Fruit fly (Drosophila melanogaster) whole organism, embryonic: ENCODE measurements around the gene Cpr92A.
A peak's percentile ranks its signal among the peaks of the same experiment; 100 is the strongest.

Experiments
- Antp ChIP-seq: fragments of 200-800 bp; sonication (Bioruptor generic); optimal IDR thresholded peaks from 3 replicates; lab custom pipeline; 2016; ENCODE audit warnings: missing biosample characterization, missing genetic modification characterization
- CG10147 ChIP-seq: fragments of 200-800 bp; sonication (Bioruptor generic); optimal IDR thresholded peaks from 2 replicates; lab custom pipeline; 2019; ENCODE audit warnings: missing biosample characterization, mild to moderate bottlenecking, missing genetic modification characterization, moderate library complexity
- CG12104 ChIP-seq: fragments of 200-800 bp; sonication (Bioruptor generic); optimal IDR thresholded peaks from 3 replicates; lab custom pipeline; 2016; ENCODE audit warnings: missing biosample characterization, missing genetic modification characterization
- CG12942 ChIP-seq: fragments of 200-800 bp; sonication (Bioruptor generic); optimal IDR thresholded peaks from 3 replicates; lab custom pipeline; 2016; ENCODE audit warnings: missing biosample characterization, missing genetic modification characterization
- CG13287 ChIP-seq: fragments of 200-800 bp; sonication (Bioruptor generic); IDR thresholded peaks from 2 replicates; pipeline ENCODE4 v1.3.6; 2022; ENCODE audit warnings: missing biosample characterization, missing genetic modification characterization; ENCODE audit not compliant: partially characterized antibody
- CG15269 ChIP-seq: fragments of 200-800 bp; sonication (Bioruptor generic); optimal IDR thresholded peaks from 2 replicates; lab custom pipeline; 2018; ENCODE audit warnings: missing biosample characterization, mild to moderate bottlenecking, missing genetic modification characterization, moderate library complexity
- CG15514 ChIP-seq: fragments of 200-800 bp; sonication (Bioruptor generic); optimal IDR thresholded peaks from 3 replicates; lab custom pipeline; 2017; ENCODE audit warnings: missing biosample characterization, missing genetic modification characterization, mild to moderate bottlenecking, moderate library complexity, missing genetic modification reagents
- CG18599 ChIP-seq: fragments of 200-800 bp; sonication (Bioruptor generic); optimal IDR thresholded peaks from 3 replicates; lab custom pipeline; 2017; ENCODE audit warnings: missing biosample characterization, missing genetic modification characterization, mild to moderate bottlenecking, moderate library complexity, missing genetic modification reagents
- CG31388 ChIP-seq: fragments of 200-800 bp; sonication (Bioruptor generic); optimal IDR thresholded peaks from 2 replicates; lab custom pipeline; 2016; ENCODE audit warnings: missing biosample characterization, missing genetic modification characterization
- CG34224 ChIP-seq: fragments of 200-800 bp; sonication (Bioruptor generic); IDR thresholded peaks from 3 replicates; pipeline ENCODE4 v1.3.6; 2022; ENCODE audit warnings: missing biosample characterization, missing genetic modification characterization; ENCODE audit not compliant: partially characterized antibody
- CG34376 ChIP-seq: fragments of 200-800 bp; sonication (Bioruptor generic); optimal IDR thresholded peaks from 2 replicates; lab custom pipeline; 2018; ENCODE audit warnings: missing biosample characterization, mild to moderate bottlenecking, missing genetic modification characterization
- CG4328 ChIP-seq: fragments of 200-800 bp; sonication (Bioruptor generic); optimal IDR thresholded peaks from 3 replicates; lab custom pipeline; 2017; ENCODE audit warnings: missing biosample characterization, missing genetic modification reagents, missing genetic modification characterization
- CG4404 ChIP-seq: fragments of 200-800 bp; sonication (Bioruptor generic); IDR thresholded peaks from 2 replicates; pipeline ENCODE4 v1.3.6; 2022; ENCODE audit warnings: missing biosample characterization, missing genetic modification characterization
- CG6689 ChIP-seq: fragments of 200-800 bp; sonication (Bioruptor generic); IDR thresholded peaks from 2 replicates; pipeline ENCODE4 v1.3.6; 2022; ENCODE audit warnings: missing biosample characterization, missing genetic modification characterization
- CG6765 ChIP-seq: fragments of 200-800 bp; sonication (Bioruptor generic); optimal IDR thresholded peaks from 3 replicates; lab custom pipeline; 2017; ENCODE audit warnings: missing biosample characterization, mild to moderate bottlenecking, missing genetic modification characterization
- CG6813 ChIP-seq: fragments of 200-800 bp; sonication (Bioruptor generic); optimal IDR thresholded peaks from 2 replicates; lab custom pipeline; 2017; ENCODE audit warnings: missing biosample characterization, missing genetic modification characterization, mild to moderate bottlenecking, moderate library complexity, missing genetic modification reagents
- CG8281 ChIP-seq: fragments of 200-800 bp; sonication (Bioruptor generic); optimal IDR thresholded peaks from 2 replicates; lab custom pipeline; 2018; ENCODE audit warnings: missing biosample characterization, mild to moderate bottlenecking, missing genetic modification characterization, moderate library complexity
- CG9215 ChIP-seq: fragments of 200-800 bp; sonication (Bioruptor generic); IDR thresholded peaks from 2 replicates; pipeline ENCODE4 v1.3.6; 2022; ENCODE audit warnings: missing biosample characterization, missing genetic modification characterization
- CG9727 ChIP-seq: fragments of 200-800 bp; sonication (Bioruptor generic); optimal IDR thresholded peaks from 3 replicates; lab custom pipeline; 2017; ENCODE audit warnings: missing biosample characterization, mild to moderate bottlenecking, missing genetic modification characterization
- Camta ChIP-seq: fragments of 200-800 bp; sonication (Bioruptor generic); optimal IDR thresholded peaks from 2 replicates; lab custom pipeline; 2016; ENCODE audit warnings: missing biosample characterization, missing genetic modification characterization
- Dll ChIP-seq: fragments of 200-800 bp; sonication (Bioruptor generic); IDR thresholded peaks from 4 replicates; pipeline ENCODE4 v1.3.6; 2022; ENCODE audit warnings: missing biosample characterization, missing genetic modification characterization; ENCODE audit not compliant: partially characterized antibody
- Doc3 ChIP-seq: fragments of 200-800 bp; sonication (Bioruptor generic); IDR thresholded peaks from 3 replicates; pipeline ENCODE4 v1.3.6; 2022; ENCODE audit warnings: missing biosample characterization, missing genetic modification characterization; ENCODE audit not compliant: partially characterized antibody
- Dp ChIP-seq: fragments of 200-800 bp; sonication (Bioruptor generic); optimal IDR thresholded peaks from 2 replicates; lab custom pipeline; 2018; ENCODE audit warnings: missing biosample characterization, mild to moderate bottlenecking, missing genetic modification characterization, moderate library complexity
- Drgx ChIP-seq: fragments of 200-800 bp; sonication (Bioruptor generic); IDR thresholded peaks from 2 replicates; pipeline ENCODE4 v1.3.6; 2022; ENCODE audit warnings: missing biosample characterization, missing genetic modification characterization
- Ets97D ChIP-seq: fragments of 200-800 bp; sonication (Bioruptor generic); optimal IDR thresholded peaks from 3 replicates; lab custom pipeline; 2016; ENCODE audit warnings: missing biosample characterization, missing genetic modification characterization
- HmgZ ChIP-seq: fragments of 200-800 bp; sonication (Bioruptor generic); optimal IDR thresholded peaks from 2 replicates; lab custom pipeline; 2018; ENCODE audit warnings: missing biosample characterization, mild to moderate bottlenecking, missing genetic modification characterization
- Oaz ChIP-seq: fragments of 200-800 bp; sonication (Bioruptor generic); IDR thresholded peaks from 2 replicates; pipeline ENCODE4 v1.3.6; 2022; ENCODE audit warnings: missing biosample characterization, missing genetic modification characterization
- Opbp ChIP-seq: fragments of 200-800 bp; sonication (Bioruptor generic); IDR thresholded peaks from 3 replicates; pipeline ENCODE4 v1.3.6; 2022; ENCODE audit warnings: missing biosample characterization, missing genetic modification characterization; ENCODE audit not compliant: partially characterized antibody
- ato ChIP-seq: fragments of 200-800 bp; sonication (Bioruptor generic); IDR thresholded peaks from 2 replicates; pipeline ENCODE4 v1.3.6; 2022; ENCODE audit warnings: missing biosample characterization, missing genetic modification characterization; ENCODE audit not compliant: partially characterized antibody
- bbx ChIP-seq: fragments of 200-800 bp; sonication (Bioruptor generic); IDR thresholded peaks from 2 replicates; pipeline ENCODE4 v1.3.6; 2022; ENCODE audit warnings: missing biosample characterization, missing genetic modification characterization; ENCODE audit not compliant: partially characterized antibody
- corto ChIP-seq: fragments of 200-800 bp; sonication (Bioruptor generic); optimal IDR thresholded peaks from 2 replicates; lab custom pipeline; 2016; ENCODE audit warnings: missing biosample characterization, mild to moderate bottlenecking, missing genetic modification characterization, moderate library complexity
- ftz-f1 ChIP-seq: fragments of 200-800 bp; sonication (Bioruptor generic); optimal IDR thresholded peaks from 2 replicates; lab custom pipeline; 2016; ENCODE audit warnings: missing biosample characterization, missing genetic modification characterization
- gcm ChIP-seq: fragments of 200-800 bp; sonication (Bioruptor generic); optimal IDR thresholded peaks from 2 replicates; lab custom pipeline; 2019; ENCODE audit warnings: missing biosample characterization, mild to moderate bottlenecking, missing genetic modification characterization, moderate library complexity
- ham ChIP-seq: fragments of 200-800 bp; sonication (Bioruptor generic); IDR thresholded peaks from 2 replicates; pipeline ENCODE4 v1.3.6; 2022; ENCODE audit warnings: missing biosample characterization, missing genetic modification characterization
- hkb ChIP-seq, 2 experiments: fragments of 200-800 bp in 1 of 2; fragments of >200 bp in 1 of 2; sonication (Bioruptor generic) in 1 of 2; IDR thresholded peaks in 1 of 2; optimal IDR thresholded peaks in 1 of 2; 2 replicates each; pipeline versions ENCODE4 v1.3.6 to Lab custom; 2017 to 2022; ENCODE audit warnings: missing biosample characterization in 1 of 2, missing genetic modification characterization in 1 of 2
- kay ChIP-seq: fragments of 200-800 bp; sonication (Bioruptor generic); optimal IDR thresholded peaks from 2 replicates; lab custom pipeline; 2016; ENCODE audit warnings: missing biosample characterization, missing genetic modification characterization
- ken ChIP-seq: fragments of 200-800 bp; sonication (Bioruptor generic); IDR thresholded peaks from 3 replicates; pipeline ENCODE4 v1.3.6; 2022; ENCODE audit warnings: missing biosample characterization, missing genetic modification characterization
- kni ChIP-seq: fragments of 200-800 bp; sonication (Bioruptor generic); optimal IDR thresholded peaks from 3 replicates; lab custom pipeline; 2017; ENCODE audit warnings: mild to moderate bottlenecking, missing biosample characterization, missing genetic modification reagents, missing genetic modification characterization
- lbe ChIP-seq: fragments of 200-800 bp; sonication (Bioruptor generic); optimal IDR thresholded peaks from 2 replicates; lab custom pipeline; 2016; ENCODE audit warnings: missing biosample characterization, mild to moderate bottlenecking, missing genetic modification characterization
- pros ChIP-seq: fragments of 200-800 bp; sonication (Bioruptor generic); optimal IDR thresholded peaks from 3 replicates; lab custom pipeline; 2019; ENCODE audit warnings: missing biosample characterization, mild to moderate bottlenecking, missing genetic modification characterization, moderate library complexity
- psq ChIP-seq: fragments of 200-800 bp; sonication (Bioruptor generic); optimal IDR thresholded peaks from 2 replicates; lab custom pipeline; 2017; ENCODE audit warnings: missing biosample characterization, missing genetic modification characterization
- sna ChIP-seq: fragments of 200-800 bp; sonication (Bioruptor generic); IDR thresholded peaks from 2 replicates; pipeline ENCODE4 v1.3.6; 2022; ENCODE audit warnings: missing biosample characterization, missing genetic modification characterization; ENCODE audit not compliant: partially characterized antibody
- tgo ChIP-seq: fragments of 200-800 bp; sonication (Bioruptor generic); IDR thresholded peaks from 3 replicates; pipeline ENCODE4 v1.3.6; 2022; ENCODE audit warnings: missing biosample characterization, missing genetic modification characterization
- tna ChIP-seq: fragments of 200-800 bp; sonication (Bioruptor generic); IDR thresholded peaks from 2 replicates; pipeline ENCODE4 v1.3.6; 2022; ENCODE audit warnings: missing biosample characterization, missing genetic modification characterization; ENCODE audit not compliant: partially characterized antibody
- ttk ChIP-seq: fragments of 200-800 bp; sonication (Bioruptor generic); IDR thresholded peaks from 2 replicates; pipeline ENCODE4 v2.1.2; 2022; ENCODE audit warnings: missing biosample characterization, missing genetic modification characterization
- usp ChIP-seq: fragments of >200 bp; optimal IDR thresholded peaks from 2 replicates; lab custom pipeline; 2017; ENCODE audit warnings: missing biosample characterization, missing genetic modification characterization
- zen2 ChIP-seq: fragments of 200-800 bp; sonication (Bioruptor generic); IDR thresholded peaks from 3 replicates; pipeline ENCODE4 v1.3.6; 2022; ENCODE audit warnings: missing biosample characterization, missing genetic modification characterization; ENCODE audit not compliant: partially characterized antibody

The Cpr92A gene

dm6 chr3R:19569139-19569538 lies 29.6 kb downstream of the Cpr92A start (continued):
- TF ChIP-seq hkb (optimal IDR thresholded peaks at IDR 0.05; lab: Kevin White, UChicago) (peak; percentile 59), hkb (GFP tag; IDR thresholded peaks at IDR 0.05; lab: Robert Waterston, UW) (no peak), CG18599 (no peak)

DNA sequence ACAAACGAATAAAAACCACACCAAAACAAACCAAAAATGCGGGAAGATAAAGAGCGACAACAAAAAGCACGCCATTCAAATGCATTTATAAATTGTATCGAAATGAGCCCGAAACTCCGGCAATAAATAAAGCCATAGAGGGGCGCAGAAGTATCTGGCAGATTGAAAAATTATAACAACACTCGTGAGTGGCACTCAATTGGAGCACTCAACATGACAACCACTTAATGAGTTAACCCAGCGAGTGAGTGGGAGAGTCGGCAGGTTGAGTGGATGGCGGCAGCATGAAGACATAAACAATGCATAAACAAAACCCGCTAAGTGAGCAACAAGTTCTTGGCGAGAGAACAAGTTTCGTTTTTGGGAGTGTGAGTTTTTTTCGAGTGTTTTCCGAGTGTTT lies 30.0 kb downstream of the Cpr92A start:
- TF ChIP-seq psq (GFP tag; lab: Kevin White, UChicago), result no peak
- TF ChIP-seq pros (GFP tag; lab: Kevin White, UChicago), result peak; percentile 15
- TF ChIP-seq CG4404 (GFP tag; lab: Robert Waterston, UW), result no peak
- TF ChIP-seq ham (GFP tag; lab: Robert Waterston, UW), result no peak
- peak; percentile 11 for TF ChIP-seq corto
- peak; percentile 52; the same call in 1 of the 2 replicates for TF ChIP-seq tna (GFP tag; lab: Robert Waterston, UW)
- TF ChIP-seq CG6765, result no peak
- TF ChIP-seq lbe (GFP tag; lab: Kevin White, UChicago), result no peak
- TF ChIP-seq Dp (GFP tag; lab: Kevin White, UChicago), result no peak
- peak; percentile 34; the same call in 1 of the 3 replicates for TF ChIP-seq Opbp (GFP tag; lab: Robert Waterston, UW)
- TF ChIP-seq CG6689 (GFP tag; lab: Robert Waterston, UW), result no peak
- no peak for TF ChIP-seq CG9727 (GFP tag; lab: Kevin White, UChicago)
- no peak for TF ChIP-seq CG12104 (GFP tag; lab: Kevin White, UChicago)
- TF ChIP-seq CG34224 (GFP tag; lab: Robert Waterston, UW), result peak; percentile 69
- no peak for TF ChIP-seq ken (GFP tag; lab: Robert Waterston, UW)
- TF ChIP-seq gcm (GFP tag; lab: Kevin White, UChicago), result peak; percentile 69
- TF ChIP-seq Doc3, result peak; percentile 49; the same call in 1 of the 3 replicates
- no peak for TF ChIP-seq CG34376
- TF ChIP-seq Antp (GFP tag; lab: Kevin White, UChicago), result no peak
- TF ChIP-seq CG8281 (tag; lab: Kevin White, UChicago), result no peak
- no peak for TF ChIP-seq Drgx
- no peak for TF ChIP-seq usp (GFP tag; lab: Kevin White, UChicago)
- TF ChIP-seq CG12942 (GFP tag; lab: Kevin White, UChicago), result no peak
- TF ChIP-seq HmgZ (tag; lab: Kevin White, UChicago), result no peak
- TF ChIP-seq ttk (GFP tag; lab: Robert Waterston, UW), result no peak
- peak; percentile 51; the same call in 2 of the 4 replicates for TF ChIP-seq Dll (GFP tag; lab: Robert Waterston, UW)
- peak; percentile 71 for TF ChIP-seq bbx (GFP tag; lab: Robert Waterston, UW)
- TF ChIP-seq ato (GFP tag; lab: Robert Waterston, UW), result 0 out of 2 replicates have a peak, but pooled peaks have one; percentile 27
- peak; percentile 76 for TF ChIP-seq CG13287 (GFP tag; lab: Robert Waterston, UW)
- no peak for TF ChIP-seq CG6813
- TF ChIP-seq CG4328 (GFP tag; lab: Kevin White, UChicago), result no peak
- TF ChIP-seq CG15514 (GFP tag; lab: Kevin White, UChicago), result no peak
- no peak for TF ChIP-seq CG31388 (GFP tag; lab: Kevin White, UChicago)
- peak; percentile 83 for TF ChIP-seq kni (GFP tag; lab: Kevin White, UChicago)
- TF ChIP-seq ftz-f1 (GFP tag; lab: Kevin White, UChicago), result no peak
- TF ChIP-seq zen2 (GFP tag; lab: Robert Waterston, UW), result peak; percentile 55; the same call in 1 of the 3 replicates
- TF ChIP-seq tgo (GFP tag; lab: Robert Waterston, UW), result no peak
- TF ChIP-seq Ets97D, result no peak
- no peak for TF ChIP-seq Camta (GFP tag; lab: Kevin White, UChicago)
- TF ChIP-seq kay (GFP tag; lab: Kevin White, UChicago), result no peak
- TF ChIP-seq Oaz, result no peak
- no peak for TF ChIP-seq CG9215 (GFP tag; lab: Robert Waterston, UW)
- TF ChIP-seq sna, result peak; percentile 73
- no peak for TF ChIP-seq CG10147
- peak; percentile 86 for TF ChIP-seq CG15269 (tag; lab: Kevin White, UChicago)
